Fruit fly (Drosophila melanogaster): ENCODE data around the gene baz.
A peak's percentile ranks its signal among the peaks of the same experiment; 100 is the strongest.

baz gene

dm6 chrX:17125017-17125821 lies 34.6 kb upstream of the baz start (continued):
- TF ChIP-seq TFAM (GFP tag; optimal IDR thresholded peaks at IDR 0.05) (no peak), tx (GFP tag; optimal IDR thresholded peaks at IDR 0.05) (peak; percentile 22), jumu (GFP tag; optimal IDR thresholded peaks at IDR 0.05) (peak; percentile 34), twi (tag; optimal IDR thresholded peaks at IDR 0.05) (no peak), CG6813 (GFP tag; optimal IDR thresholded peaks at IDR 0.05) (peak; percentile 51), CG8359 (GFP tag; optimal IDR thresholded peaks at IDR 0.05; ENCODE audit: borderline replicate concordance) (no peak), Dfd (GFP tag; optimal IDR thresholded peaks at IDR 0.05) (no peak), Camta (GFP tag; optimal IDR thresholded peaks at IDR 0.05) (no peak), Oli (tag; optimal IDR thresholded peaks at IDR 0.05) (peak; percentile 55), CG7928 (GFP tag; optimal IDR thresholded peaks at IDR 0.05) (peak; percentile 3), CG2199 (GFP tag; IDR thresholded peaks at IDR 0.05) (no peak), dmrt11E (tag; optimal IDR thresholded peaks at IDR 0.05) (peak; percentile 41), tio (GFP tag; optimal IDR thresholded peaks at IDR 0.05) (peak; percentile 35), CG10979 (tag; optimal IDR thresholded peaks at IDR 0.05) (peak; percentile 54), tll (GFP tag; optimal IDR thresholded peaks at IDR 0.05) (peak in 1 of 2 experiments; percentile 13), Ravus (GFP tag; IDR thresholded peaks at IDR 0.05) (peak; percentile 22; the same call in 1 of the 2 replicates), insv (GFP tag; optimal IDR thresholded peaks at IDR 0.05) (no peak), CHES-1-like (GFP tag; optimal IDR thresholded peaks at IDR 0.05) (peak; percentile 38), CG15269 (tag; optimal IDR thresholded peaks at IDR 0.05) (peak; percentile 67), cato (GFP tag; optimal IDR thresholded peaks at IDR 0.05; ENCODE audit: borderline replicate concordance) (no peak), Atf6 (GFP tag; IDR thresholded peaks at IDR 0.05) (peak; percentile 74), jing (GFP tag; optimal IDR thresholded peaks at IDR 0.05) (no peak), Adf1 (GFP tag; IDR thresholded peaks at IDR 0.05) (no peak; the same call in 1 of the 2 replicates), CG15011 (GFP tag; optimal IDR thresholded peaks at IDR 0.05) (peak; percentile 27), Atf-2 (GFP tag; optimal IDR thresholded peaks at IDR 0.05) (no peak), crol (GFP tag; IDR thresholded peaks at IDR 0.05) (0 out of 2 replicates have a peak, but pooled peaks have one; percentile 40), exex (tag; optimal IDR thresholded peaks at IDR 0.05) (peak; percentile 62), CG4854 (GFP tag; optimal IDR thresholded peaks at IDR 0.05) (no peak), CG12744 (GFP tag; optimal IDR thresholded peaks at IDR 0.05) (no peak), sqz (GFP tag; optimal IDR thresholded peaks at IDR 0.05) (peak; percentile 100), Hmr (GFP tag; optimal IDR thresholded peaks at IDR 0.05) (peak; percentile 71), CG17829 (tag; optimal IDR thresholded peaks at IDR 0.05) (peak; percentile 63), ab (GFP tag; optimal IDR thresholded peaks at IDR 0.05) (no peak), CG7271 (tag; optimal IDR thresholded peaks at IDR 0.05) (no peak), ind (GFP tag; optimal IDR thresholded peaks at IDR 0.05) (peak; percentile 55), az2 (GFP tag; optimal IDR thresholded peaks at IDR 0.05) (peak; percentile 32), Dref (GFP tag; IDR thresholded peaks at IDR 0.05) (no peak), CG10543 (GFP tag; optimal IDR thresholded peaks at IDR 0.05) (peak; percentile 49), CG13775 (GFP tag; optimal IDR thresholded peaks at IDR 0.05) (peak; percentile 38), p53 (GFP tag; optimal IDR thresholded peaks at IDR 0.05) (no peak), CG6254 (GFP tag; optimal IDR thresholded peaks at IDR 0.05) (no peak), NFAT (GFP tag; IDR thresholded peaks at IDR 0.05) (peak; percentile 16; the same call in 1 of the 2 replicates), tup (GFP tag; optimal IDR thresholded peaks at IDR 0.05) (no peak), CG4404 (GFP tag; IDR thresholded peaks at IDR 0.05) (no peak; the same call in 1 of the 2 replicates), al (GFP tag; IDR thresholded peaks at IDR 0.05) (peak; percentile 71; the same call in 1 of the 2 replicates), Lhr (GFP tag; optimal IDR thresholded peaks at IDR 0.05) (no peak), CG4282 (GFP tag; optimal IDR thresholded peaks at IDR 0.05) (no peak), PHDP (tag; optimal IDR thresholded peaks at IDR 0.05) (peak; percentile 68)

Measured in whole organism, embryonic.